Fruit fly (Drosophila melanogaster) whole organism, wandering third instar larva: ENCODE measurements around the gene Dpm2.

Experiments
- Myc ChIP-seq: fragments of >200 bp; optimal IDR thresholded peaks from 2 replicates; lab custom pipeline; 2017
- lola ChIP-seq: fragments of >200 bp; optimal IDR thresholded peaks from 2 replicates; lab custom pipeline; 2017; ENCODE audit warnings: missing biosample characterization, missing genetic modification characterization
- pan ChIP-seq: fragments of >200 bp; optimal IDR thresholded peaks from 2 replicates; lab custom pipeline; 2017

- no peak for TF ChIP-seq Myc (lab: Kevin White, UChicago)
- TF ChIP-seq pan (lab: Kevin White, UChicago) = no peak
- no peak for TF ChIP-seq lola (GFP tag; lab: Kevin White, UChicago)
Observed at dm6 chr3L:3352516-3352915, 33.2 kb downstream of the Dpm2 start.
